Fruit fly (Drosophila melanogaster): ENCODE results near the gene CG32365.

- TF ChIP-seq chn (GFP tag; optimal IDR thresholded peaks at IDR 0.05), result peak; percentile 25
- no peak for TF ChIP-seq shn (GFP tag; optimal IDR thresholded peaks at IDR 0.05)
- no peak for TF ChIP-seq fu2 (GFP tag; optimal IDR thresholded peaks at IDR 0.05)
- no peak for TF ChIP-seq gsb-n (tag; optimal IDR thresholded peaks at IDR 0.05)
- TF ChIP-seq Atf3 (GFP tag; optimal IDR thresholded peaks at IDR 0.05), result no peak
- no peak for TF ChIP-seq CG30431 (GFP tag; optimal IDR thresholded peaks at IDR 0.05)
- TF ChIP-seq yki (optimal IDR thresholded peaks at IDR 0.05), result no peak
- no peak for TF ChIP-seq CG6791 (GFP tag; IDR thresholded peaks at IDR 0.05; ENCODE audit: partially characterized antibody)
- no peak for TF ChIP-seq Hr39 (optimal IDR thresholded peaks at IDR 0.05)
- TF ChIP-seq usp (GFP tag; optimal IDR thresholded peaks at IDR 0.05), result no peak
- no peak for TF ChIP-seq Atf6 (GFP tag; IDR thresholded peaks at IDR 0.05)
- no peak for TF ChIP-seq CG7556 (GFP tag; optimal IDR thresholded peaks at IDR 0.05)
- no peak for TF ChIP-seq CG17328 (GFP tag; IDR thresholded peaks at IDR 0.05)
These were observed 32.0 kb upstream of the CG32365 start for dm6 chr3L:7836633-7837394.

Data from whole organism, embryonic.